Fruit fly (Drosophila melanogaster) whole organism, embryonic: ENCODE data around the gene Wnt6.

Experiments
- ATbp ChIP-seq: fragments of 200-800 bp; sonication (Bioruptor generic); optimal IDR thresholded peaks from 2 replicates; lab custom pipeline; 2017; ENCODE audit warnings: missing biosample characterization, mild to moderate bottlenecking, missing genetic modification characterization, missing genetic modification reagents
- Atf6 ChIP-seq: fragments of 200-800 bp; sonication (Bioruptor generic); IDR thresholded peaks from 2 replicates; pipeline ENCODE4 v1.3.6; 2022; ENCODE audit warnings: missing biosample characterization, missing genetic modification characterization
- CG11247 ChIP-seq: fragments of 200-800 bp; sonication (Bioruptor generic); IDR thresholded peaks from 2 replicates; pipeline ENCODE4 v1.3.6; 2022; ENCODE audit warnings: missing biosample characterization, missing genetic modification characterization
- CG12391 ChIP-seq: fragments of 200-800 bp; sonication (Bioruptor generic); optimal IDR thresholded peaks from 3 replicates; lab custom pipeline; 2018; ENCODE audit warnings: missing biosample characterization, mild to moderate bottlenecking, missing genetic modification characterization, moderate library complexity
- CG13775 ChIP-seq: fragments of 200-800 bp; sonication (Bioruptor generic); optimal IDR thresholded peaks from 3 replicates; lab custom pipeline; 2017; ENCODE audit warnings: missing biosample characterization, mild to moderate bottlenecking, missing genetic modification characterization
- CG16815 ChIP-seq: fragments of 200-800 bp; sonication (Bioruptor generic); optimal IDR thresholded peaks from 3 replicates; lab custom pipeline; 2017; ENCODE audit warnings: missing biosample characterization, mild to moderate bottlenecking, missing genetic modification characterization
- CG17385 ChIP-seq: fragments of 200-800 bp; sonication (Bioruptor generic); optimal IDR thresholded peaks from 3 replicates; lab custom pipeline; 2018; ENCODE audit warnings: missing biosample characterization, mild to moderate bottlenecking, missing genetic modification characterization
- CG17802 ChIP-seq: fragments of 200-800 bp; sonication (Bioruptor generic); optimal IDR thresholded peaks from 2 replicates; lab custom pipeline; 2018; ENCODE audit warnings: missing biosample characterization, mild to moderate bottlenecking, missing genetic modification characterization, moderate library complexity
- CG17829 ChIP-seq: fragments of 200-800 bp; optimal IDR thresholded peaks from 2 replicates; lab custom pipeline; 2019; ENCODE audit warnings: missing biosample characterization, mild to moderate bottlenecking, missing genetic modification characterization, moderate library complexity
- CG18262 ChIP-seq: fragments of 200-800 bp; optimal IDR thresholded peaks from 3 replicates; lab custom pipeline; 2019; ENCODE audit warnings: missing biosample characterization, mild to moderate bottlenecking, missing genetic modification characterization, moderate library complexity
- CG30020 ChIP-seq: fragments of 200-800 bp; optimal IDR thresholded peaks from 2 replicates; lab custom pipeline; 2019; ENCODE audit warnings: missing biosample characterization, mild to moderate bottlenecking, missing genetic modification characterization, moderate library complexity
- CG32767 ChIP-seq: fragments of 200-800 bp; sonication (Bioruptor generic); IDR thresholded peaks from 2 replicates; pipeline ENCODE4 v1.3.6; 2022; ENCODE audit warnings: missing biosample characterization, missing genetic modification characterization
- CG3281 ChIP-seq: fragments of 200-800 bp; sonication (Bioruptor generic); optimal IDR thresholded peaks from 3 replicates; lab custom pipeline; 2017; ENCODE audit warnings: missing biosample characterization, mild to moderate bottlenecking, missing genetic modification characterization
- CG43689 ChIP-seq: fragments of 200-800 bp; sonication (Bioruptor generic); IDR thresholded peaks from 2 replicates; pipeline ENCODE4 v1.3.6; 2022; ENCODE audit warnings: missing biosample characterization, missing genetic modification characterization
- CG4424 ChIP-seq: fragments of 200-800 bp; sonication (Bioruptor generic); optimal IDR thresholded peaks from 3 replicates; lab custom pipeline; 2016; ENCODE audit warnings: missing biosample characterization, missing genetic modification characterization
- CG6683 ChIP-seq: fragments of 200-800 bp; sonication (Bioruptor generic); optimal IDR thresholded peaks from 2 replicates; lab custom pipeline; 2017; ENCODE audit warnings: missing biosample characterization, mild to moderate bottlenecking, missing genetic modification characterization, missing genetic modification reagents
- CG6854 ChIP-seq: fragments of 200-800 bp; sonication (Bioruptor generic); optimal IDR thresholded peaks from 3 replicates; lab custom pipeline; 2017; ENCODE audit warnings: missing biosample characterization, mild to moderate bottlenecking, missing genetic modification characterization
- CG7556 ChIP-seq: fragments of 200-800 bp; sonication (Bioruptor generic); optimal IDR thresholded peaks from 2 replicates; lab custom pipeline; 2017; ENCODE audit warnings: missing biosample characterization, mild to moderate bottlenecking, missing genetic modification characterization
- CG8924 ChIP-seq: fragments of 200-800 bp; optimal IDR thresholded peaks from 3 replicates; lab custom pipeline; 2019; ENCODE audit warnings: missing biosample characterization, mild to moderate bottlenecking, missing genetic modification characterization, moderate library complexity
- CG9727 ChIP-seq: fragments of 200-800 bp; sonication (Bioruptor generic); optimal IDR thresholded peaks from 3 replicates; lab custom pipeline; 2017; ENCODE audit warnings: missing biosample characterization, mild to moderate bottlenecking, missing genetic modification characterization
- CTCF ChIP-seq: fragments of 200-800 bp; sonication (Bioruptor generic); optimal IDR thresholded peaks from 2 replicates; lab custom pipeline; 2017; ENCODE audit warnings: missing biosample characterization, mild to moderate bottlenecking, missing genetic modification characterization, moderate library complexity
- Fer3 ChIP-seq: fragments of 200-800 bp; sonication (Bioruptor generic); optimal IDR thresholded peaks from 2 replicates; lab custom pipeline; 2018; ENCODE audit warnings: missing biosample characterization, mild to moderate bottlenecking, missing genetic modification characterization, moderate library complexity
- H2.0 ChIP-seq: fragments of 200-800 bp; sonication (Bioruptor generic); IDR thresholded peaks from 2 replicates; pipeline ENCODE4 v1.3.6; 2022; ENCODE audit warnings: missing biosample characterization, missing genetic modification characterization
- Hmr ChIP-seq: fragments of 200-800 bp; sonication (Bioruptor generic); optimal IDR thresholded peaks from 3 replicates; lab custom pipeline; 2017; ENCODE audit warnings: mild to moderate bottlenecking, missing biosample characterization, missing genetic modification reagents, missing genetic modification characterization
- MESR4 ChIP-seq: fragments of 200-800 bp; sonication (Bioruptor generic); optimal IDR thresholded peaks from 2 replicates; lab custom pipeline; 2018; ENCODE audit warnings: missing biosample characterization, mild to moderate bottlenecking, missing genetic modification characterization, moderate library complexity
- Sox102F ChIP-seq: fragments of 200-800 bp; sonication (Bioruptor generic); optimal IDR thresholded peaks from 2 replicates; lab custom pipeline; 2018; ENCODE audit warnings: missing biosample characterization, mild to moderate bottlenecking, missing genetic modification characterization, moderate library complexity
- Tbp ChIP-seq: fragments of >200 bp; optimal IDR thresholded peaks from 2 replicates; lab custom pipeline; 2018; ENCODE audit warnings: missing biosample characterization, missing genetic modification characterization
- Xrp1 ChIP-seq: fragments of 200-800 bp; sonication (Bioruptor generic); IDR thresholded peaks from 2 replicates; pipeline ENCODE4 v1.3.6; 2022; ENCODE audit warnings: missing biosample characterization, missing genetic modification characterization
- aop ChIP-seq: fragments of 200-800 bp; sonication (Bioruptor generic); IDR thresholded peaks from 2 replicates; pipeline ENCODE4 v1.3.6; 2022; ENCODE audit warnings: missing biosample characterization, missing genetic modification characterization
- br ChIP-seq: fragments of >200 bp; optimal IDR thresholded peaks from 2 replicates; lab custom pipeline; 2017
- ci ChIP-seq: fragments of 200-800 bp; sonication (Bioruptor generic); IDR thresholded peaks from 3 replicates; pipeline ENCODE4 v1.3.6; 2022; ENCODE audit warnings: missing biosample characterization, missing genetic modification characterization
- croc ChIP-seq: fragments of 200-800 bp; sonication (Bioruptor generic); conservative IDR thresholded peaks from 3 replicates; pipeline ENCODE4 v1.3.6; 2022; ENCODE audit warnings: missing biosample characterization, missing genetic modification characterization
- dmrt99B ChIP-seq: fragments of 200-800 bp; sonication (Bioruptor generic); optimal IDR thresholded peaks from 2 replicates; lab custom pipeline; 2018; ENCODE audit warnings: missing biosample characterization, mild to moderate bottlenecking, missing genetic modification characterization, moderate library complexity
- fd3F ChIP-seq: fragments of 200-800 bp; sonication (Bioruptor generic); optimal IDR thresholded peaks from 2 replicates; lab custom pipeline; 2018; ENCODE audit warnings: missing biosample characterization, mild to moderate bottlenecking, missing genetic modification characterization, moderate library complexity
- gcm ChIP-seq: fragments of 200-800 bp; sonication (Bioruptor generic); optimal IDR thresholded peaks from 2 replicates; lab custom pipeline; 2019; ENCODE audit warnings: missing biosample characterization, mild to moderate bottlenecking, missing genetic modification characterization, moderate library complexity
- grau ChIP-seq: fragments of 200-800 bp; optimal IDR thresholded peaks from 3 replicates; lab custom pipeline; 2019; ENCODE audit warnings: missing biosample characterization, mild to moderate bottlenecking, missing genetic modification characterization, moderate library complexity
- gro ChIP-seq: fragments of 200-800 bp; sonication (Bioruptor generic); optimal IDR thresholded peaks from 2 replicates; lab custom pipeline; 2016; ENCODE audit warnings: missing biosample characterization, missing genetic modification characterization
- ind ChIP-seq: fragments of 200-800 bp; sonication (Bioruptor generic); optimal IDR thresholded peaks from 3 replicates; lab custom pipeline; 2016; ENCODE audit warnings: missing biosample characterization, missing genetic modification characterization
- kay ChIP-seq: fragments of 200-800 bp; sonication (Bioruptor generic); optimal IDR thresholded peaks from 2 replicates; lab custom pipeline; 2016; ENCODE audit warnings: missing biosample characterization, missing genetic modification characterization
- lola ChIP-seq, 3 experiments: fragments of >200 bp in 2 of 3; fragments of 200-800 bp in 1 of 3; sonication (Bioruptor generic) in 1 of 3; optimal IDR thresholded peaks; 2 replicates each; lab custom pipeline; 2017 to 2019; ENCODE audit warnings: missing biosample characterization in 3 of 3, missing genetic modification characterization in 3 of 3, mild to moderate bottlenecking in 1 of 3, moderate library complexity in 1 of 3
- org-1 ChIP-seq: fragments of 200-800 bp; sonication (Bioruptor generic); optimal IDR thresholded peaks from 2 replicates; lab custom pipeline; 2017; ENCODE audit warnings: missing biosample characterization, missing genetic modification characterization
- phol ChIP-seq: fragments of 200-800 bp; sonication (Bioruptor generic); optimal IDR thresholded peaks from 3 replicates; lab custom pipeline; 2018; ENCODE audit warnings: missing biosample characterization, mild to moderate bottlenecking, missing genetic modification characterization, moderate library complexity
- rib ChIP-seq: fragments of 200-800 bp; sonication (Bioruptor generic); IDR thresholded peaks from 2 replicates; pipeline ENCODE4 v1.3.6; 2022; ENCODE audit warnings: missing biosample characterization, missing genetic modification characterization
- scrt ChIP-seq: fragments of 200-800 bp; sonication (Bioruptor generic); optimal IDR thresholded peaks from 2 replicates; lab custom pipeline; 2018; ENCODE audit warnings: missing biosample characterization, mild to moderate bottlenecking, missing genetic modification characterization, moderate library complexity
- sens ChIP-seq: fragments of 200-800 bp; sonication (Bioruptor generic); peaks from one replicate; lab custom pipeline; 2016; ENCODE audit warnings: missing biosample characterization, missing genetic modification characterization
- seq ChIP-seq: fragments of 200-800 bp; sonication (Bioruptor generic); IDR thresholded peaks from 2 replicates; pipeline ENCODE4 v1.3.6; 2022; ENCODE audit warnings: missing biosample characterization, missing genetic modification characterization
- sob ChIP-seq: fragments of 200-800 bp; sonication (Bioruptor generic); IDR thresholded peaks from 2 replicates; pipeline ENCODE4 v1.3.6; 2022; ENCODE audit warnings: missing biosample characterization, missing genetic modification characterization
- tap ChIP-seq: fragments of 200-800 bp; optimal IDR thresholded peaks from 3 replicates; lab custom pipeline; 2019; ENCODE audit warnings: missing biosample characterization, mild to moderate bottlenecking, missing genetic modification characterization, moderate library complexity
- tin ChIP-seq: fragments of 200-800 bp; sonication (Bioruptor generic); optimal IDR thresholded peaks from 3 replicates; lab custom pipeline; 2016; ENCODE audit warnings: missing biosample characterization, missing genetic modification characterization
- tio ChIP-seq: fragments of 200-800 bp; sonication (Bioruptor generic); optimal IDR thresholded peaks from 2 replicates; lab custom pipeline; 2017; ENCODE audit warnings: missing biosample characterization, missing genetic modification characterization, inconsistent platforms
- zf30C ChIP-seq: fragments of 200-800 bp; sonication (Bioruptor generic); optimal IDR thresholded peaks from 3 replicates; lab custom pipeline; 2018; ENCODE audit warnings: missing biosample characterization, mild to moderate bottlenecking, missing genetic modification characterization
- zfh2 ChIP-seq: fragments of 200-800 bp; sonication (Bioruptor generic); optimal IDR thresholded peaks from 2 replicates; lab custom pipeline; 2016; ENCODE audit warnings: missing biosample characterization, missing genetic modification characterization

Gene Wnt6

DNA sequence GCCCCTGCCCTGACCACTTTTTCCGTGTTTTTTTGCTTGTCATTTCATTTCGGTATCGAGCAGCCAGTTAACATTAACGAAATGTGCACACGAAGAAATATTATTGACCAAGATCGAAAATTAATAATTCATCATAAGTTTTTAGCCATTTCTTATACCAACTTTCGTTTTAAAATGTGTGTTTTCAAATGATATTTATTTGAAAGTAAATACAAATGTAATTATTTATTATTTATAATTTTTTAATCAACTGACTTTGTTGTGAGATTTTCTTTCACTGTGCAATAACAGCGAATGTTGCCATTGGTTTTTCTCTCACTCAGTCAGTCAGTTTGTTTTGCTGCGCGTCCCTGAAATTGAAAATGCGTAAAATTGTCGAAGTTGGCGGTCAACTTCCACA is 62.3 kb downstream of the Wnt6 start (continued):
- no peak for TF ChIP-seq CG4424 (GFP tag; lab: Kevin White, UChicago)
- 0 out of 2 replicates have a peak, but pooled peaks have one; percentile 14 for TF ChIP-seq CG43689 (GFP tag; lab: Robert Waterston, UW)
- peak; percentile 0 for TF ChIP-seq CG16815 (GFP tag; lab: Kevin White, UChicago)
- TF ChIP-seq CG17802 (tag; lab: Kevin White, UChicago) = no peak
- TF ChIP-seq ind (GFP tag; lab: Kevin White, UChicago) = peak; percentile 49
- peak; percentile 68 for TF ChIP-seq CG8924 (tag; lab: Kevin White, UChicago)
- no peak for TF ChIP-seq croc (GFP tag; lab: Robert Waterston, UW)
- peak; percentile 7 for TF ChIP-seq tio
- peak; percentile 63 for TF ChIP-seq phol (tag; lab: Kevin White, UChicago)
- TF ChIP-seq CG17829 (tag; lab: Kevin White, UChicago) = peak; percentile 41
- no peak for TF ChIP-seq CG30020 (tag; lab: Kevin White, UChicago)
- no peak for TF ChIP-seq zfh2 (GFP tag; lab: Kevin White, UChicago)
- TF ChIP-seq Fer3 (tag; lab: Kevin White, UChicago) = peak; percentile 71
- TF ChIP-seq ci (GFP tag; lab: Robert Waterston, UW) = 0 out of 3 replicates have a peak, but pooled peaks have one; percentile 41
- 0 out of 2 replicates have a peak, but pooled peaks have one; percentile 34 for TF ChIP-seq CG32767 (GFP tag; lab: Robert Waterston, UW)
- TF ChIP-seq MESR4 = no peak
- peak; percentile 58 for TF ChIP-seq fd3F (GFP tag; lab: Kevin White, UChicago)
- TF ChIP-seq H2.0 (GFP tag; lab: Robert Waterston, UW) = peak; percentile 33; the same call in 1 of the 2 replicates
- peak; percentile 44 for TF ChIP-seq ATbp (GFP tag; lab: Kevin White, UChicago)
- TF ChIP-seq kay (GFP tag; lab: Kevin White, UChicago) = no peak
- TF ChIP-seq CG12391 (tag; lab: Kevin White, UChicago) = peak; percentile 75
- TF ChIP-seq dmrt99B (tag; lab: Kevin White, UChicago) = peak; percentile 82
- peak; percentile 38 for TF ChIP-seq org-1 (GFP tag; lab: Kevin White, UChicago)
- TF ChIP-seq zf30C = peak; percentile 29
- TF ChIP-seq aop (GFP tag; lab: Robert Waterston, UW) = no peak
- TF ChIP-seq CG3281 (GFP tag; lab: Kevin White, UChicago) = peak; percentile 54
- no peak for TF ChIP-seq lola (GFP tag; optimal IDR thresholded peaks at IDR 0.05; lab: Kevin White, UChicago)
- peak; percentile 74 for TF ChIP-seq Atf6
- no peak for TF ChIP-seq gro (GFP tag; lab: Kevin White, UChicago)
- no peak for TF ChIP-seq Tbp (GFP tag; lab: Kevin White, UChicago)
- peak; percentile 58; the same call in 1 of the 2 replicates for TF ChIP-seq sob
- peak; percentile 37 for TF ChIP-seq tin (GFP tag; lab: Kevin White, UChicago)
- TF ChIP-seq grau = peak; percentile 78
- TF ChIP-seq seq (GFP tag; lab: Robert Waterston, UW) = peak; percentile 60
- TF ChIP-seq CG17385 (GFP tag; lab: Kevin White, UChicago) = peak; percentile 50
- TF ChIP-seq CG9727 (GFP tag; lab: Kevin White, UChicago) = peak; percentile 67
- TF ChIP-seq CG13775 = peak; percentile 38
- peak; percentile 11 for TF ChIP-seq CG6683 (GFP tag; lab: Kevin White, UChicago)
- TF ChIP-seq Xrp1 (GFP tag; lab: Robert Waterston, UW) = peak; percentile 58
- peak; percentile 72 for TF ChIP-seq Hmr
- peak; percentile 63 for TF ChIP-seq tap
- peak; percentile 54 for TF ChIP-seq gcm (GFP tag; lab: Kevin White, UChicago)
- TF ChIP-seq CG18262 (tag; lab: Kevin White, UChicago) = peak; percentile 62
- peak; percentile 86 for TF ChIP-seq Sox102F (GFP tag; lab: Kevin White, UChicago)
- peak; percentile 33 for TF ChIP-seq sens (GFP tag; lab: Kevin White, UChicago)
- TF ChIP-seq scrt (GFP tag; lab: Kevin White, UChicago) = peak; percentile 17
- no peak for TF ChIP-seq br
- TF ChIP-seq CG11247 (GFP tag; lab: Robert Waterston, UW) = 0 out of 2 replicates have a peak, but pooled peaks have one; percentile 22
- TF ChIP-seq rib = peak; percentile 12; the same call in 1 of the 2 replicates
- peak; percentile 73 for TF ChIP-seq CG7556 (GFP tag; lab: Kevin White, UChicago)
- TF ChIP-seq CTCF = no peak
- TF ChIP-seq CG6854 = no peak
